Fruit fly (Drosophila melanogaster): ENCODE measurements around the gene not.

DNA sequence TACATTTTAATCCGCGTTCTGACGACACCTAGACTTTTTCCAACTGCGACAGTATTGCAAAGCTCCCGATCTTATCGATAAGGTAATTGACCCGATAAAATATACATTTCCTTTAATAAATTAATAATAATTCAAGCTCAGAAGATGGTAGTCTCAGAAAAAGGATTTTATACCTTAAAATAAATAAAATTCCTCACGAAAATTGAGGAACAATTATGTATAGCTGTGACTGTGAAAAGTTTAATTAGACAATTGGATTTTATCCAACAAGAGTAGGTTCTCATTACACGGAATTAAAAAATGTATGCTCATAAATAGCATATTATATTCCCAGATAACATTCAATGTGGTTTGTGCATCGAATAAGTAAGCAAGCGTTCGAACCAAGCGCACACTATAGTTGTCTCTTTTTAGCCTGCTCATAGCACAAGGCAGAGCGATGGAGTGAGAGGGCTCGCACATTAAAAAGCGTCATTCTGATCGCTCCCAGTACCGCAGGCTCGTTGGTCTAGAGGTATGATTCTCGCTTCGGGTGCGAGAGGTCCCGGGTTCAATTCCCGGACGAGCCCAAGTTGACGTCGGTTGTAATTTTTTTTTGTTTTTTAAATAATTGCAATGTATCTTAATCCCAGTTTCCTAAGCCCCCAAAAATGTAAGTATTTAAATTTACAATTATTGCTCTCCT, 3.9 kb downstream of the not start, which contains the start of the genes CG13380 and CG4174:
- no peak for TF ChIP-seq rn (GFP tag; IDR thresholded peaks at IDR 0.05)
- no peak for TF ChIP-seq Snoo (tag; optimal IDR thresholded peaks at IDR 0.05)
- TF ChIP-seq fd96Ca (GFP tag; IDR thresholded peaks at IDR 0.05): no peak
- TF ChIP-seq CG12605 (GFP tag; IDR thresholded peaks at IDR 0.05): peak; percentile 31; the same call in 1 of the 2 replicates
- no peak for TF ChIP-seq CG32121 (GFP tag; IDR thresholded peaks at IDR 0.05)
- TF ChIP-seq D1 (tag; optimal IDR thresholded peaks at IDR 0.05): peak; percentile 85
- no peak for TF ChIP-seq CG14655 (GFP tag; optimal IDR thresholded peaks at IDR 0.05)
- TF ChIP-seq CG17806 (tag; optimal IDR thresholded peaks at IDR 0.05): no peak
- no peak for TF ChIP-seq CG13204 (GFP tag; optimal IDR thresholded peaks at IDR 0.05)
- no peak for TF ChIP-seq CG10348 (GFP tag; IDR thresholded peaks at IDR 0.05)
- TF ChIP-seq CG4496 (GFP tag; IDR thresholded peaks at IDR 0.05): no peak

Data from whole organism, pupa.